Worm (Caenorhabditis elegans) whole organism, L4 larva: ENCODE measurements around the gene ZK1127.13.

Experiments used
- D1046.2 ChIP-seq: fragments of 200-800 bp; sonication (Bioruptor generic); IDR thresholded peaks from 2 replicates; pipeline ENCODE4 v1.3.6; 2022; ENCODE audit warnings: missing genetic modification characterization, missing compliant biosample characterization
- F10B5.3 ChIP-seq: sonication (generic microtip); optimal IDR thresholded peaks from 2 replicates; lab custom pipeline; 2016; ENCODE audit warnings: mild to moderate bottlenecking, missing genetic modification characterization, missing compliant biosample characterization
- F37D6.2 ChIP-seq: sonication (generic microtip); optimal IDR thresholded peaks from 2 replicates; lab custom pipeline; 2016; ENCODE audit warnings: mild to moderate bottlenecking, missing genetic modification characterization, missing compliant biosample characterization
- F44E2.7 ChIP-seq: fragments of 200-800 bp; sonication (Bioruptor generic); IDR thresholded peaks from 2 replicates; pipeline ENCODE4 v2.1.2; 2022; ENCODE audit warnings: missing genetic modification characterization, missing compliant biosample characterization
- F49E8.2 ChIP-seq: sonication (generic microtip); optimal IDR thresholded peaks from 2 replicates; lab custom pipeline; 2016; ENCODE audit warnings: missing compliant biosample characterization, mild to moderate bottlenecking, missing genetic modification characterization, borderline replicate concordance
- R02D3.7 ChIP-seq: fragments of 150-350 bp; sonication (generic microtip); optimal IDR thresholded peaks from 3 replicates; lab custom pipeline; 2014; ENCODE audit warnings: missing biosample characterization, missing genetic modification characterization
- T20F7.1 ChIP-seq: fragments of 200-800 bp; sonication (Bioruptor generic); optimal IDR thresholded peaks from 2 replicates; lab custom pipeline; 2018; ENCODE audit warnings: mild to moderate bottlenecking, missing genetic modification characterization, missing compliant biosample characterization
- T26A8.4 ChIP-seq: fragments of 200-800 bp; sonication (Bioruptor generic); IDR thresholded peaks from 2 replicates; pipeline ENCODE4 v1.3.6; 2022; ENCODE audit warnings: missing genetic modification characterization, missing compliant biosample characterization
- Y105C5A.15 ChIP-seq: fragments of 200-800 bp; sonication (Bioruptor generic); IDR thresholded peaks from 2 replicates; pipeline ENCODE4 v1.3.6; 2022; ENCODE audit warnings: missing genetic modification characterization, missing compliant biosample characterization
- ama-1 ChIP-seq: fragments of 150-350 bp; optimal IDR thresholded peaks from 2 replicates; lab custom pipeline; 2014; ENCODE audit warnings: inconsistent platforms, mixed read lengths
- ceh-44 ChIP-seq: fragments of 200-800 bp; sonication (Bioruptor generic); IDR thresholded peaks from 2 replicates; pipeline ENCODE4 v1.3.6; 2022; ENCODE audit warnings: missing genetic modification reagents, missing genetic modification characterization, missing compliant biosample characterization
- ceh-62 ChIP-seq: sonication (generic microtip); optimal IDR thresholded peaks from 2 replicates; lab custom pipeline; 2017; ENCODE audit warnings: missing biosample characterization, missing genetic modification characterization
- ctbp-1 ChIP-seq: fragments of 200-800 bp; sonication (Bioruptor generic); IDR thresholded peaks from 2 replicates; pipeline ENCODE4 v1.3.6; 2022; ENCODE audit warnings: missing genetic modification reagents, missing genetic modification characterization, missing compliant biosample characterization
- dmd-6 ChIP-seq: fragments of 200-800 bp; sonication (Bioruptor generic); IDR thresholded peaks from 2 replicates; pipeline ENCODE4 v1.3.6; 2022; ENCODE audit warnings: missing genetic modification reagents, missing genetic modification characterization, missing compliant biosample characterization
- dmd-8 ChIP-seq: fragments of 200-800 bp; sonication (Bioruptor generic); IDR thresholded peaks from 2 replicates; pipeline ENCODE4 v1.3.6; 2022; ENCODE audit warnings: missing genetic modification characterization, missing compliant biosample characterization
- dpl-1 ChIP-seq: fragments of 150-350 bp; optimal IDR thresholded peaks from 2 replicates; lab custom pipeline; 2014; ENCODE audit warnings: missing biosample characterization, missing genetic modification reagents, missing genetic modification characterization
- egl-27 ChIP-seq: sonication (generic microtip); optimal IDR thresholded peaks from 3 replicates; lab custom pipeline; 2017; ENCODE audit warnings: missing biosample characterization, missing genetic modification reagents, missing genetic modification characterization
- hif-1 ChIP-seq, 2 experiments: sonication (generic microtip); optimal IDR thresholded peaks; 2 replicates each; lab custom pipeline; 2016 to 2017; ENCODE audit warnings: missing compliant biosample characterization in 2 of 2, missing genetic modification characterization in 2 of 2, missing genetic modification reagents in 2 of 2, missing genotype in 2 of 2, mild to moderate bottlenecking in 1 of 2
- hlh-11 ChIP-seq: fragments of 200-800 bp; sonication (Bioruptor generic); optimal IDR thresholded peaks from 2 replicates; lab custom pipeline; 2018; ENCODE audit warnings: mild to moderate bottlenecking, missing genetic modification characterization, missing compliant biosample characterization
- hlh-30 ChIP-seq: sonication (generic microtip); optimal IDR thresholded peaks from 2 replicates; lab custom pipeline; 2017; ENCODE audit warnings: antibody characterized with exemption, mild to moderate bottlenecking, missing genetic modification characterization, missing compliant biosample characterization; ENCODE audit not compliant: insufficient read depth
- jun-1 ChIP-seq: fragments of 150-350 bp; optimal IDR thresholded peaks from 2 replicates; lab custom pipeline; 2014; ENCODE audit warnings: missing biosample characterization, missing genetic modification reagents, missing genetic modification characterization
- lin-13 ChIP-seq: fragments of 150-350 bp; optimal IDR thresholded peaks from 2 replicates; lab custom pipeline; 2014; ENCODE audit warnings: missing biosample characterization, missing genetic modification reagents, missing genetic modification characterization
- lin-38 ChIP-seq: fragments of 200-800 bp; sonication (Bioruptor generic); IDR thresholded peaks from 2 replicates; pipeline ENCODE4 v1.3.6; 2022; ENCODE audit warnings: missing genetic modification reagents, missing genetic modification characterization, missing compliant biosample characterization
- lin-39 ChIP-seq: fragments of 150-350 bp; optimal IDR thresholded peaks from 2 replicates; lab custom pipeline; 2014; ENCODE audit warnings: missing biosample characterization, missing genetic modification reagents, missing genetic modification characterization
- lir-3 ChIP-seq: sonication (generic microtip); optimal IDR thresholded peaks from 2 replicates; lab custom pipeline; 2016; ENCODE audit warnings: mild to moderate bottlenecking, missing genetic modification characterization, missing compliant biosample characterization
- lsy-2 ChIP-seq, 2 experiments: fragments of 150-350 bp in 1 of 2; sonication (generic microtip) in 1 of 2; optimal IDR thresholded peaks; 2 replicates each; lab custom pipeline; 2014 to 2017; ENCODE audit warnings: missing biosample characterization in 2 of 2, missing genetic modification characterization in 2 of 2
- madf-5 ChIP-seq, 2 experiments: fragments of 200-800 bp; sonication (Bioruptor generic); IDR thresholded peaks; 2 replicates each; pipeline ENCODE4 v1.3.6; 2022; ENCODE audit warnings: missing compliant biosample characterization in 2 of 2, missing genetic modification characterization in 2 of 2
- mep-1 ChIP-seq: fragments of 150-350 bp; sonication (generic microtip); optimal IDR thresholded peaks from 3 replicates; lab custom pipeline; 2014; ENCODE audit warnings: missing biosample characterization, missing genetic modification characterization
- mxl-2 ChIP-seq: fragments of 200-800 bp; sonication (Bioruptor generic); conservative IDR thresholded peaks from 2 replicates; pipeline ENCODE4 v1.3.6; 2022; ENCODE audit warnings: missing genetic modification reagents, missing genetic modification characterization, missing compliant biosample characterization
- nhr-10 ChIP-seq: fragments of 150-350 bp; optimal IDR thresholded peaks from 2 replicates; lab custom pipeline; 2014; ENCODE audit warnings: missing biosample characterization, missing genetic modification characterization
- nhr-102 ChIP-seq: sonication (generic microtip); optimal IDR thresholded peaks from 2 replicates; lab custom pipeline; 2016; ENCODE audit warnings: mild to moderate bottlenecking, missing genetic modification characterization, moderate library complexity, missing compliant biosample characterization
- nhr-28 ChIP-seq: fragments of 150-350 bp; optimal IDR thresholded peaks from 2 replicates; lab custom pipeline; 2014; ENCODE audit warnings: missing biosample characterization, missing genetic modification characterization
- pqm-1 ChIP-seq: sonication (generic microtip); optimal IDR thresholded peaks from 2 replicates; lab custom pipeline; 2017; ENCODE audit warnings: missing biosample characterization, missing genetic modification characterization
- saeg-2 ChIP-seq: fragments of 200-800 bp; sonication (Bioruptor generic); IDR thresholded peaks from 2 replicates; pipeline ENCODE4 v1.3.6; 2022; ENCODE audit warnings: missing genetic modification reagents, missing genetic modification characterization, missing compliant biosample characterization
- sdz-12 ChIP-seq: fragments of 200-800 bp; sonication (Bioruptor generic); optimal IDR thresholded peaks from 2 replicates; lab custom pipeline; 2018; ENCODE audit warnings: mild to moderate bottlenecking, missing genetic modification characterization, missing compliant biosample characterization
- set-16 ChIP-seq: fragments of 200-800 bp; sonication (Bioruptor generic); IDR thresholded peaks from 2 replicates; pipeline ENCODE4 v1.3.6; 2022; ENCODE audit warnings: missing genetic modification reagents, missing genetic modification characterization, missing compliant biosample characterization
- skn-1 ChIP-seq: fragments of 150-350 bp; optimal IDR thresholded peaks from 2 replicates; lab custom pipeline; 2014; ENCODE audit warnings: missing biosample characterization, missing genetic modification characterization
- snpc-1.2 ChIP-seq: fragments of 200-800 bp; sonication (Bioruptor generic); IDR thresholded peaks from 2 replicates; pipeline ENCODE4 v1.3.6; 2022; ENCODE audit warnings: missing genetic modification reagents, missing genetic modification characterization, missing compliant biosample characterization
- snpc-4 ChIP-seq: fragments of 150-350 bp; optimal IDR thresholded peaks from 2 replicates; lab custom pipeline; 2014; ENCODE audit warnings: missing biosample characterization, missing genetic modification characterization
- spr-3 ChIP-seq: fragments of 200-800 bp; sonication (Bioruptor generic); optimal IDR thresholded peaks from 2 replicates; lab custom pipeline; 2018; ENCODE audit warnings: mild to moderate bottlenecking, missing genetic modification characterization, missing compliant biosample characterization
- tra-1 ChIP-seq: fragments of 200-800 bp; sonication (Bioruptor generic); IDR thresholded peaks from 2 replicates; pipeline ENCODE4 v1.3.6; 2022; ENCODE audit warnings: missing genetic modification reagents, missing genetic modification characterization, missing compliant biosample characterization
- unc-39 ChIP-seq: sonication (generic microtip); optimal IDR thresholded peaks from 2 replicates; lab custom pipeline; 2017; ENCODE audit warnings: missing biosample characterization, missing genetic modification characterization
- unc-62 ChIP-seq, 3 experiments: fragments of 150-350 bp in 1 of 3; sonication (generic microtip); optimal IDR thresholded peaks in 2 of 3; peaks in 1 of 3; 1 replicate in 1 of 3; 2 replicates in 2 of 3; lab custom pipeline; 2014 to 2017; ENCODE audit warnings: missing biosample characterization in 3 of 3, missing genetic modification characterization in 3 of 3, missing genetic modification reagents in 3 of 3, missing genotype in 1 of 3
- vab-7 ChIP-seq: fragments of 200-800 bp; sonication (Bioruptor generic); IDR thresholded peaks from 2 replicates; pipeline ENCODE4 v1.3.6; 2022; ENCODE audit warnings: missing genetic modification reagents, missing genetic modification characterization, missing compliant biosample characterization
- zag-1 ChIP-seq: fragments of 150-350 bp; optimal IDR thresholded peaks from 2 replicates; lab custom pipeline; 2014; ENCODE audit warnings: missing biosample characterization, missing genetic modification characterization
- zfp-3 ChIP-seq: fragments of 200-800 bp; sonication (Bioruptor generic); conservative IDR thresholded peaks from 2 replicates; pipeline ENCODE4 v1.3.6; 2022; ENCODE audit warnings: missing genetic modification reagents, missing genetic modification characterization, missing compliant biosample characterization

The ZK1127.13 gene

DNA sequence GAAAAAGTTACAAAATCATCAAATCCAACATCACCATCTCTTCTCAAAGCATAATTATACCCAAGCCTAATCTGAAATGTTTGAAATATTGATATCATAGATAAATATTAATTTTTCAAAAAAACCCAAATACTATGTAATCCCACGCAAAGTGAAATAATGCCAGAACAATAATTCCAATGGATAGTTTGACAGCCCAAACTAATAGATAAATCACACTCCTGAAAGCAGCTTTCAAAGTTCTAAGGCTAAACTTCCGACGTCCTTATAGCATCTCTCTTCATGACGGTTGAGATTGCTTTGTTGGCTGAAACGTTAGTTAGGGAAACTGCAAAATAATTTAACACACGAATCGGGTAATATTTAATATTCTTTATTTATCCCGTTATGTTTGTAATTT is 46.1 kb downstream of the ZK1127.13 start (continued):
- TF ChIP-seq dmd-6 = no peak
- no peak for TF ChIP-seq nhr-28 (tag; lab: Kevin White, UChicago)
- peak; percentile 38 for TF ChIP-seq T20F7.1 (GFP tag; lab: Kevin White, UChicago)
- TF ChIP-seq lin-13 (GFP tag; lab: Kevin White, UChicago) = no peak
- TF ChIP-seq Y105C5A.15 (GFP tag; lab: Robert Waterston, UW) = no peak
- no peak for TF ChIP-seq snpc-4 (tag; lab: Kevin White, UChicago)
- no peak for TF ChIP-seq tra-1 (GFP tag; lab: Robert Waterston, UW)
- TF ChIP-seq hlh-30 (tag; lab: Kevin White, UChicago) = no peak
- TF ChIP-seq R02D3.7 (tag; lab: Kevin White, UChicago) = no peak
- TF ChIP-seq lsy-2 (tag; optimal IDR thresholded peaks at IDR 0.05; lab: Kevin White, UChicago) = peak in 1 of 2 experiments; percentile 10
- TF ChIP-seq, all 104 proteins: peak for 7

- TF ChIP-seq hif-1 (tag; optimal IDR thresholded peaks at IDR 0.05; lab: Kevin White, UChicago) (peak in 1 of 2 experiments; percentile 1), unc-39 (no peak), mxl-2 (GFP tag; lab: Robert Waterston, UW) (no peak), dmd-6 (peak; percentile 44), T20F7.1 (GFP tag; lab: Kevin White, UChicago) (peak; percentile 59), nhr-102 (tag; lab: Kevin White, UChicago) (no peak), unc-62 (GFP tag; optimal IDR thresholded peaks at IDR 0.05 in 1 of 2; lab: Kevin White, UChicago) (no peak), unc-62 (tag; optimal IDR thresholded peaks at IDR 0.05; lab: Kevin White, UChicago) (no peak), F37D6.2 (tag; lab: Kevin White, UChicago) (no peak), madf-5 (GFP tag; IDR thresholded peaks at IDR 0.05; lab: Robert Waterston, UW) (0 out of 4 replicates have a peak, but pooled peaks of 1 of the 2 experiments have one; percentile 13), T26A8.4 (peak; percentile 54; the same call in 1 of the 2 replicates), ama-1 (lab: Kevin White, UChicago) (peak; percentile 70), dmd-8 (no peak), ceh-44 (GFP tag; lab: Robert Waterston, UW) (no peak), zfp-3 (GFP tag; lab: Robert Waterston, UW) (peak; percentile 85; the same call in 1 of the 2 replicates), saeg-2 (GFP tag; lab: Robert Waterston, UW) (0 out of 2 replicates have a peak, but pooled peaks have one; percentile 66), lin-39 (tag; lab: Kevin White, UChicago) (no peak), skn-1 (tag; lab: Kevin White, UChicago) (no peak), lin-38 (GFP tag; lab: Robert Waterston, UW) (peak; percentile 42)
These were observed 47.7 kb downstream of the ZK1127.13 start, which contains the start of gene mmaa-1 for ce11 chrII:7100838-7101237. TSS of gene mmaa-1 (minus strand) at chrII:7101165.

ce11 chrII:7102288-7102687 is 49.2 kb downstream of the ZK1127.13 start:
- TF ChIP-seq jun-1 (tag; lab: Kevin White, UChicago) = no peak
- TF ChIP-seq mep-1 (tag; lab: Kevin White, UChicago) = no peak
- no peak for TF ChIP-seq tra-1 (GFP tag; lab: Robert Waterston, UW)
- TF ChIP-seq ctbp-1 (GFP tag; lab: Robert Waterston, UW) = no peak
- peak in 1 of 2 experiments; percentile 47 for TF ChIP-seq lsy-2 (tag; optimal IDR thresholded peaks at IDR 0.05; lab: Kevin White, UChicago)
- TF ChIP-seq T20F7.1 (GFP tag; lab: Kevin White, UChicago) = no peak
- no peak for TF ChIP-seq F10B5.3 (tag; lab: Kevin White, UChicago)
- TF ChIP-seq snpc-1.2 (GFP tag; lab: Robert Waterston, UW) = no peak
- no peak for TF ChIP-seq pqm-1 (tag; lab: Kevin White, UChicago)
- TF ChIP-seq nhr-10 (tag; lab: Kevin White, UChicago) = no peak
- TF ChIP-seq hlh-11 (tag; lab: Kevin White, UChicago) = peak; percentile 16
- TF ChIP-seq D1046.2 (GFP tag; lab: Robert Waterston, UW) = no peak
- TF ChIP-seq nhr-28 (tag; lab: Kevin White, UChicago) = peak; percentile 25
- no peak for TF ChIP-seq F37D6.2 (tag; lab: Kevin White, UChicago)
- no peak for TF ChIP-seq egl-27 (tag; lab: Kevin White, UChicago)
- no peak for TF ChIP-seq set-16 (GFP tag; lab: Robert Waterston, UW)
- TF ChIP-seq F44E2.7 (GFP tag; lab: Robert Waterston, UW) = no peak
- peak in 1 of 2 experiments; percentile 99 for TF ChIP-seq hif-1 (tag; optimal IDR thresholded peaks at IDR 0.05; lab: Kevin White, UChicago)
- no peak for TF ChIP-seq hlh-30 (tag; lab: Kevin White, UChicago)
- TF ChIP-seq R02D3.7 (tag; lab: Kevin White, UChicago) = no peak
- no peak for TF ChIP-seq T26A8.4
- TF ChIP-seq zag-1 (tag; lab: Kevin White, UChicago) = no peak
- no peak for TF ChIP-seq sdz-12 (GFP tag; lab: Kevin White, UChicago)
- no peak for TF ChIP-seq F49E8.2
- no peak for TF ChIP-seq spr-3 (GFP tag; lab: Kevin White, UChicago)
- no peak for TF ChIP-seq ceh-62 (tag; lab: Kevin White, UChicago)
- no peak for TF ChIP-seq lir-3 (tag; lab: Kevin White, UChicago)
- no peak for TF ChIP-seq dpl-1 (GFP tag; lab: Kevin White, UChicago)
- no peak for TF ChIP-seq vab-7 (GFP tag; lab: Robert Waterston, UW)
